Worm (Caenorhabditis elegans): ENCODE measurements around the gene cest-25.
A peak's percentile ranks its signal among the peaks of the same experiment; 100 is the strongest.

Gene cest-25

DNA sequence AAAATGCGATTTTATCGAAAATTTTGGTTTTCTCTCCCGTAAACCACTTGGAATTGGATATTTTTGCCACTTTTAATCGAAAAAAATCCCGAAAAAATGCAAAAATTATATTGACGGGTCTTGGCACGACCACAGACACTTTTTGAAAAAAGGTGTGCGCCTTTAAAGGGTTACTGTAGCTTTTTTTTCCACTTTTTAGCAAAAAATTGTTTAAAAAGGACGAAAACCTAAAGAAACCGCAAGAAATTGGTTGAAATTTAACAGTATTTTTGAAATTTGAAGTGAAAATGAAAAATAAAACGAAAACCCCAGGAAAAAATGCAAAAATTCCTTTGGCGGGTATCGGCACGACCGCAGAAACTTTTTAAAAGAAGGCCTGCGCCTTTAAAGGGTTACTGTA lies 42.5 kb upstream of the cest-25 start:
- TF ChIP-seq daf-12 (tag; optimal IDR thresholded peaks at IDR 0.05) = no peak
- TF ChIP-seq nhr-23 (tag; optimal IDR thresholded peaks at IDR 0.05) = no peak
- no peak for TF ChIP-seq lin-15B (tag; optimal IDR thresholded peaks at IDR 0.05)
- no peak for TF ChIP-seq egl-5 (tag; optimal IDR thresholded peaks at IDR 0.05)
- TF ChIP-seq ama-1 (optimal IDR thresholded peaks at IDR 0.05) = no peak
- TF ChIP-seq lsy-12 (tag; optimal IDR thresholded peaks at IDR 0.05) = no peak
- no peak for TF ChIP-seq ztf-4 (tag; optimal IDR thresholded peaks at IDR 0.05)
- TF ChIP-seq hmg-11 (tag; optimal IDR thresholded peaks at IDR 0.05) = no peak
- TF ChIP-seq eor-1 (tag; optimal IDR thresholded peaks at IDR 0.05) = no peak
- no peak for TF ChIP-seq unc-39 (tag; optimal IDR thresholded peaks at IDR 0.05)
- no peak for TF ChIP-seq lin-39 (tag; optimal IDR thresholded peaks at IDR 0.05)
- no peak for TF ChIP-seq fkh-2 (tag; optimal IDR thresholded peaks at IDR 0.05)

DNA sequence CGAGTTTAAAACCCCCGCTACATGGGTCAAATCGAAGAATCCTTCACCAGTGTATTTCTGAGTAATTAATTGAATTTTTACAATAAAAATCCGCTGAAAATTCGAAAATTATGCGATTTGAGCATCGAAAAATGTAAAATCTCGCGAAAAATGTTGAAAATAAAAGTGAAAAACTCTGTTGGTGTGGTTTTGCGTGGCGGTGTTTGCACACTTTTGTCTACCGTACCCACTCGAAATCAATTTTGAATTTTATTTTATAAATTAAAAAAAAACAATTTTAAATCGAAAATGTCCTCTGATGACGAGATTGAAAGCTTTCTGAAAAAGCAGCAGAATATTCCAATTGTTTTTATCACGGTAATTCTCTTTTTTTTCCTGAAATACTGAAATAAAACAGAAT lies 41.5 kb upstream of the cest-25 start, which contains the start of gene Y71H2AM.6:
Y71H2AM.6 (plus strand) TSS at position 264 of the 400 bp plus-strand sequence.
- TF ChIP-seq daf-12 (tag; optimal IDR thresholded peaks at IDR 0.05) = no peak
- peak; percentile 1 for TF ChIP-seq elt-2 (tag; optimal IDR thresholded peaks at IDR 0.05)
- peak; percentile 69 for TF ChIP-seq nfya-1 (tag; optimal IDR thresholded peaks at IDR 0.05; ENCODE audit: insufficient read depth)
- TF ChIP-seq nhr-43 (tag; optimal IDR thresholded peaks at IDR 0.05; ENCODE audit: poor library complexity, severe bottlenecking) = no peak
- peak; percentile 64 for TF ChIP-seq lin-15B (tag; optimal IDR thresholded peaks at IDR 0.05)
- no peak for TF ChIP-seq nhr-11 (tag; optimal IDR thresholded peaks at IDR 0.05)
- TF ChIP-seq jun-1 (tag; optimal IDR thresholded peaks at IDR 0.05) = no peak
- TF ChIP-seq mdl-1 (tag; optimal IDR thresholded peaks at IDR 0.05) = no peak
- no peak for TF ChIP-seq ztf-4 (tag; optimal IDR thresholded peaks at IDR 0.05)
- TF ChIP-seq nhr-23 (tag; optimal IDR thresholded peaks at IDR 0.05) = peak; percentile 5
- TF ChIP-seq snpc-4 (tag; optimal IDR thresholded peaks at IDR 0.05) = peak; percentile 19
- TF ChIP-seq zag-1 (tag; optimal IDR thresholded peaks at IDR 0.05) = no peak
- no peak for TF ChIP-seq ZK546.5 (tag; optimal IDR thresholded peaks at IDR 0.05)
- peak; percentile 59 for TF ChIP-seq pha-4 (tag; optimal IDR thresholded peaks at IDR 0.05)
- no peak for TF ChIP-seq ceh-28 (tag; optimal IDR thresholded peaks at IDR 0.05)

DNA sequence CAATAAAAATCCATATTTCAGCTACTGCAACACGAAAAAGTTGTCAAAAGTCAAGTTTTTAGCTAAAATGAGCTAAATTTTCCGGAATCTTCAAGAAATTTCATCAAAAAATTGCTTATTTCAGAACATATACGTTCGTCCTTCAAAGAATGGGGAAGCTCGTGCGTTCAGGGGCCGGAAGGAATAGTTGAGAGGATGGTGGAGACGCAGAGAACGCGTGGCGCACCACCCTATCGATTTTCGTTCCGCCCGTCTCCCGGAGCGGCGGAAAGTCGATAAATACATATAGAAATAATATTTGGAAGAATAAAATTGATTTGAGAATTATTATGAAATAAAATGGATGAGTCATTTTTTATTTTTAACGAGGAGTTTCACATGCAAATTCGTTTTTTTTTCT lies 41.0 kb upstream of the cest-25 start:
- TF ChIP-seq tbx-2 (tag; optimal IDR thresholded peaks at IDR 0.05) (no peak), daf-12 (tag; optimal IDR thresholded peaks at IDR 0.05) (no peak), ZK546.5 (tag; optimal IDR thresholded peaks at IDR 0.05) (no peak), skn-1 (tag; optimal IDR thresholded peaks at IDR 0.05) (no peak), sea-2 (GFP tag; optimal IDR thresholded peaks at IDR 0.05) (peak; percentile 59), nhr-28 (tag; optimal IDR thresholded peaks at IDR 0.05) (no peak), snpc-4 (tag; optimal IDR thresholded peaks at IDR 0.05) (no peak), egl-5 (tag; optimal IDR thresholded peaks at IDR 0.05) (no peak), unc-39 (tag; optimal IDR thresholded peaks at IDR 0.05) (no peak), elt-3 (tag; optimal IDR thresholded peaks at IDR 0.05) (no peak), nfya-1 (tag; optimal IDR thresholded peaks at IDR 0.05; ENCODE audit: insufficient read depth) (peak; percentile 31), nhr-23 (tag; optimal IDR thresholded peaks at IDR 0.05) (no peak), unc-62 (GFP tag; optimal IDR thresholded peaks at IDR 0.05) (no peak), ceh-16 (tag; optimal IDR thresholded peaks at IDR 0.05) (no peak), lin-39 (tag; optimal IDR thresholded peaks at IDR 0.05) (peak; percentile 33), lin-15B (tag; optimal IDR thresholded peaks at IDR 0.05) (no peak), eor-1 (tag; optimal IDR thresholded peaks at IDR 0.05) (no peak), hmg-11 (tag; optimal IDR thresholded peaks at IDR 0.05) (peak; percentile 22)

DNA sequence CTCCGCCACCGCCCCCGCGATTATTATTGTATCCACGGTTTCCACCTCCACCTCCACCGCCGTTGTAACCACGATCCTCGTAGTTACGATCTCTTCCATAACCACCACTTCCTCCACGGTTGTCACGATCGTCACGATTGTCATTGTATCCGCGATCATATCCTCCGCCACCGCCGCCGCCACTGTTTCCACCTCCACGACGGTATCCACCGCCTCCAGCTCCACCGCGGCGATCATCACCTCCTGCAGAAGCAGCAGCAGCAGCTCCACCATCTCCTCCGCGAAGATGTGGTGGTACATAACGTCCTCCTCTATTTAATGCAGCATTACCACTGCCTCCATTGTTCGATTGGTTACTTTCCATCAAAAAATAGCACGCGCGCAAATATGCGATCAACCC lies 39.3 kb upstream of the cest-25 start, which contains the start of gene laf-1:
laf-1 (minus strand) TSS at position 399 of the 400 bp plus-strand sequence.
- no peak for TF ChIP-seq egl-27 (tag; optimal IDR thresholded peaks at IDR 0.05)
- TF ChIP-seq tbx-2 (tag; optimal IDR thresholded peaks at IDR 0.05) = no peak
- no peak for TF ChIP-seq zag-1 (tag; optimal IDR thresholded peaks at IDR 0.05)
- TF ChIP-seq eor-1 (tag; optimal IDR thresholded peaks at IDR 0.05) = no peak
- no peak for TF ChIP-seq hmg-11 (tag; optimal IDR thresholded peaks at IDR 0.05)
- no peak for TF ChIP-seq egl-5 (tag; optimal IDR thresholded peaks at IDR 0.05)
- TF ChIP-seq ceh-82 (tag; optimal IDR thresholded peaks at IDR 0.05) = no peak
- TF ChIP-seq ama-1 (optimal IDR thresholded peaks at IDR 0.05) = no peak
- TF ChIP-seq fos-1 (tag; optimal IDR thresholded peaks at IDR 0.05) = no peak
- TF ChIP-seq elt-1 (tag; optimal IDR thresholded peaks at IDR 0.05) = no peak
- TF ChIP-seq snpc-4 (tag; optimal IDR thresholded peaks at IDR 0.05) = no peak
- TF ChIP-seq lin-39 (tag; optimal IDR thresholded peaks at IDR 0.05) = no peak
- TF ChIP-seq unc-39 (tag; optimal IDR thresholded peaks at IDR 0.05) = no peak
- no peak for TF ChIP-seq daf-12 (tag; optimal IDR thresholded peaks at IDR 0.05)
- no peak for TF ChIP-seq nhr-25 (tag; optimal IDR thresholded peaks at IDR 0.05)
- TF ChIP-seq ceh-9 (tag; optimal IDR thresholded peaks at IDR 0.05) = no peak
- TF ChIP-seq ZK546.5 (tag; optimal IDR thresholded peaks at IDR 0.05) = no peak
- no peak for TF ChIP-seq pqm-1 (tag; optimal IDR thresholded peaks at IDR 0.05)
- TF ChIP-seq pha-4 (tag; optimal IDR thresholded peaks at IDR 0.05) = no peak
- no peak for TF ChIP-seq sea-2 (GFP tag; optimal IDR thresholded peaks at IDR 0.05)

All from whole organism, L3 larva.